Worm (Caenorhabditis elegans): Measurements from ENCODE around the gene C31H1.5.
A peak's percentile ranks its signal among the peaks of the same experiment; 100 is the strongest.

The C31H1.5 gene

DNA sequence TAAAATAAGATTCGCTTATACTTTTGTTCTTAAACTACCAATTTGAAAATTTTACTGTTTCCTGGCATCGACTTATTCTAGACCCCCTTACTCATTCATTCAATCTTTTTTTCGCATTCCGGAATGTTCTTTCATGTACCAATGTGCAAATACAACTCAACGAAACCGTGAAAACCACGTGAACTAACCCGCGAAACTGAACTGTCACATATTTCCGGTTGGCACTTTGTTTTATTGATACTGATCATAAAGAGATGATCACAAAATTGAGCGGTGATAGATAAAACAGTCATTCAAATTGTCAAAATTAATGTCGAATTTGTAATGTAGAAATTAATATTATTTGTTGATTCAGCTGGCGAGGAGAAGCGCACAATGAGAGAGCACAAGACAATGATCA, 40.7 kb downstream of the C31H1.5 start:
- no peak for TF ChIP-seq elt-1 (tag; optimal IDR thresholded peaks at IDR 0.05)
- TF ChIP-seq pqm-1 (tag; optimal IDR thresholded peaks at IDR 0.05), result peak; percentile 93
- TF ChIP-seq pha-4 (tag; optimal IDR thresholded peaks at IDR 0.05), result peak; percentile 69
- no peak for TF ChIP-seq ceh-16 (tag; optimal IDR thresholded peaks at IDR 0.05)
- TF ChIP-seq jun-1 (tag; optimal IDR thresholded peaks at IDR 0.05), result peak; percentile 49
- TF ChIP-seq elt-2 (tag; optimal IDR thresholded peaks at IDR 0.05), result peak; percentile 86

DNA sequence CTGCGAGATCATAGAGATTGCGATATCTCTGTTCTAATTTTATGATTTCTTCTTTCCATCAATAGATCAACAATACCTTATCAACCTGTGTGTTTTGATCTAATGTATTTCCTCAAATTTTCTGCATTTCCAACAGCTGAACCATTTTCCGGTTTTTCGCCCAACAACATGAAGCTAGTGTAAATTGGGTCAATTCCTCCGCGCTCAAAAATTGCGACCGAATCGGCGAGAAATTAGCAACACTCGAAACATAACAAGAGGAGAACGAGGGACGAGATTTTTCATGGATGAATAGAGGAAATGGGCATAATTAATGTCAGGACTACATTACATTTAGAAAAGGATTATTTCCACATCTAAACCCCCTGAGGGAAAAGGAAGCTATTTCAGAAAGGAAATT, 41.8 kb downstream of the C31H1.5 start:
- TF ChIP-seq nhr-23 (tag; optimal IDR thresholded peaks at IDR 0.05) (peak; percentile 49), nhr-28 (tag; optimal IDR thresholded peaks at IDR 0.05) (no peak), ceh-9 (tag; optimal IDR thresholded peaks at IDR 0.05) (no peak)

DNA sequence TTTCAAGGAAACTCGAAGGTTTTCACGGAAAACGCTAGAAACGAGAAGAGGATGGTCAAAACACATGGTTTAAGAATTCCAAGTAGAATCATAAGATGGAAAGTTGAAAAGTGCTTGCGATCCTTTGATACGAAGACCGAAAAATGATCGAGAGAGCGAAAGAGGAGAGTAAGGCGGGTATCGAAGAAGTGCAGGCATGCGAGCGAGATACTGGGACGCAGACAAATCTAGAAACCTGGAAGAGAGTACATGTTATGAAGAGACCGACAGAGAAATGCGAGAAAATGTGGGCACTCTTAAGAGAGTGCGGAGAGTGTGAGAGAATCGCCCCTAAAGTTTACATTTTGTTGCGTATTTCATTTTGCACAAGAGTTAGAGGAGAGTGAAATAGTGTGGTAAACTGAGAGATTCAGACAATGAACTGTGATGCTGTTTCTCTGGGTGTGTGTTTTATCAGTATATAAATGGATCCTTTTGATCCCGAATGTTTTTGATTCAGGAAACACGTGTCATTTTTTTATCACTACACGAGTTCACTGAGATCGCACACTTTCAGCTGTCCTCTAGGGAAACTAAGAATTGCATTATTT, 42.5 kb downstream of the C31H1.5 start:
- TF ChIP-seq ama-1 (optimal IDR thresholded peaks at IDR 0.05), result peak; percentile 33
- TF ChIP-seq fkh-2 (tag; optimal IDR thresholded peaks at IDR 0.05), result no peak
- no peak for TF ChIP-seq mml-1 (tag; optimal IDR thresholded peaks at IDR 0.05)
- peak; percentile 46 for TF ChIP-seq R02D3.7 (tag; optimal IDR thresholded peaks at IDR 0.05)
- no peak for TF ChIP-seq elt-1 (tag; optimal IDR thresholded peaks at IDR 0.05)
- TF ChIP-seq nhr-12 (tag; optimal IDR thresholded peaks at IDR 0.05), result no peak
- peak; percentile 47 for TF ChIP-seq nhr-76 (tag; optimal IDR thresholded peaks at IDR 0.05)
- TF ChIP-seq fos-1 (tag; optimal IDR thresholded peaks at IDR 0.05), result no peak
- TF ChIP-seq egl-27 (tag; optimal IDR thresholded peaks at IDR 0.05), result no peak
- peak; percentile 75 for TF ChIP-seq jun-1 (tag; optimal IDR thresholded peaks at IDR 0.05)
- TF ChIP-seq pqm-1 (tag; optimal IDR thresholded peaks at IDR 0.05), result peak; percentile 91
- TF ChIP-seq eor-1 (tag; optimal IDR thresholded peaks at IDR 0.05), result no peak
- no peak for TF ChIP-seq fkh-10 (GFP tag; optimal IDR thresholded peaks at IDR 0.05)
- no peak for TF ChIP-seq aly-2 (tag; optimal IDR thresholded peaks at IDR 0.05)
- TF ChIP-seq elt-3 (tag; optimal IDR thresholded peaks at IDR 0.05), result no peak
- no peak for TF ChIP-seq nhr-237 (tag; optimal IDR thresholded peaks at IDR 0.05)
- TF ChIP-seq mdl-1 (tag; optimal IDR thresholded peaks at IDR 0.05), result peak; percentile 70
- no peak for TF ChIP-seq ZK546.5 (tag; optimal IDR thresholded peaks at IDR 0.05)
- TF ChIP-seq snpc-4 (tag; optimal IDR thresholded peaks at IDR 0.05), result peak; percentile 19
- peak; percentile 70 for TF ChIP-seq nhr-23 (tag; optimal IDR thresholded peaks at IDR 0.05)
- no peak for TF ChIP-seq ceh-16 (tag; optimal IDR thresholded peaks at IDR 0.05)
- TF ChIP-seq nhr-11 (tag; optimal IDR thresholded peaks at IDR 0.05), result peak; percentile 30
- TF ChIP-seq nhr-77 (tag; optimal IDR thresholded peaks at IDR 0.05), result peak; percentile 43
- TF ChIP-seq ztf-4 (tag; optimal IDR thresholded peaks at IDR 0.05), result no peak
- TF ChIP-seq hmg-11 (tag; optimal IDR thresholded peaks at IDR 0.05), result peak; percentile 92
- no peak for TF ChIP-seq unc-39 (tag; optimal IDR thresholded peaks at IDR 0.05)
- peak; percentile 48 for TF ChIP-seq ceh-28 (tag; optimal IDR thresholded peaks at IDR 0.05)
- TF ChIP-seq nfya-1 (tag; optimal IDR thresholded peaks at IDR 0.05; ENCODE audit: insufficient read depth), result peak; percentile 83
- TF ChIP-seq lsy-12 (tag; optimal IDR thresholded peaks at IDR 0.05), result peak; percentile 70
- TF ChIP-seq lin-39 (tag; optimal IDR thresholded peaks at IDR 0.05), result peak; percentile 44
- peak; percentile 74 for TF ChIP-seq nhr-25 (tag; optimal IDR thresholded peaks at IDR 0.05)
- no peak for TF ChIP-seq nhr-67 (tag; optimal IDR thresholded peaks at IDR 0.05)
- no peak for TF ChIP-seq ceh-9 (tag; optimal IDR thresholded peaks at IDR 0.05)
- TF ChIP-seq elt-2 (tag; optimal IDR thresholded peaks at IDR 0.05), result peak; percentile 85
- no peak for TF ChIP-seq ztf-11 (tag; optimal IDR thresholded peaks at IDR 0.05)
- TF ChIP-seq daf-12 (tag; optimal IDR thresholded peaks at IDR 0.05), result no peak
- TF ChIP-seq nhr-43 (tag; optimal IDR thresholded peaks at IDR 0.05; ENCODE audit: poor library complexity, severe bottlenecking), result peak; percentile 41
- peak; percentile 92 for TF ChIP-seq pha-4 (tag; optimal IDR thresholded peaks at IDR 0.05)
- TF ChIP-seq sea-2 (GFP tag; optimal IDR thresholded peaks at IDR 0.05), result no peak
- TF ChIP-seq egl-5 (tag; optimal IDR thresholded peaks at IDR 0.05), result peak; percentile 40
- TF ChIP-seq nhr-28 (tag; optimal IDR thresholded peaks at IDR 0.05), result no peak
- TF ChIP-seq unc-62 (GFP tag; optimal IDR thresholded peaks at IDR 0.05), result no peak
- no peak for TF ChIP-seq ceh-82 (tag; optimal IDR thresholded peaks at IDR 0.05)
- TF ChIP-seq zag-1 (tag; optimal IDR thresholded peaks at IDR 0.05), result no peak
- TF ChIP-seq skn-1 (tag; optimal IDR thresholded peaks at IDR 0.05), result no peak
- peak; percentile 53 for TF ChIP-seq tbx-2 (tag; optimal IDR thresholded peaks at IDR 0.05)
- peak; percentile 9 for TF ChIP-seq lin-15B (tag; optimal IDR thresholded peaks at IDR 0.05)
